Fruit fly (Drosophila melanogaster): ENCODE measurements around the gene CG12716.

dm6 chrX:12929817-12930216 is 46.2 kb downstream of the CG12716 start:
- TF ChIP-seq chif (GFP tag; optimal IDR thresholded peaks at IDR 0.05) (no peak), bowl (GFP tag; IDR thresholded peaks at IDR 0.05) (no peak), CG3065 (GFP tag; optimal IDR thresholded peaks at IDR 0.05) (no peak), ase (GFP tag; IDR thresholded peaks at IDR 0.05) (no peak), CG17912 (GFP tag; optimal IDR thresholded peaks at IDR 0.05) (no peak), scrt (GFP tag; optimal IDR thresholded peaks at IDR 0.05) (no peak), crp (GFP tag; optimal IDR thresholded peaks at IDR 0.05) (no peak), sens (GFP tag) (no peak), HHEX (GFP tag; optimal IDR thresholded peaks at IDR 0.05) (no peak), exex (tag; optimal IDR thresholded peaks at IDR 0.05) (no peak), CG8359 (GFP tag; optimal IDR thresholded peaks at IDR 0.05; ENCODE audit: borderline replicate concordance) (no peak), HLHmδ (GFP tag; optimal IDR thresholded peaks at IDR 0.05) (no peak)
